Worm (Caenorhabditis elegans) whole organism, L3 larva: ENCODE measurements around the gene nhr-268.
A peak's percentile ranks its signal among the peaks of the same experiment; 100 is the strongest.

ENCODE experiments used
- R02D3.7 ChIP-seq: fragments of 150-350 bp; optimal IDR thresholded peaks from 2 replicates; lab custom pipeline; 2014; ENCODE audit warnings: missing biosample characterization, missing genetic modification characterization
- ZK546.5 ChIP-seq: sonication (generic microtip); optimal IDR thresholded peaks from 2 replicates; lab custom pipeline; 2017; ENCODE audit warnings: missing biosample characterization, missing genetic modification characterization
- ama-1 ChIP-seq: fragments of 150-350 bp; optimal IDR thresholded peaks from 2 replicates; lab custom pipeline; 2018
- ceh-16 ChIP-seq: sonication (generic microtip); optimal IDR thresholded peaks from 2 replicates; lab custom pipeline; 2017; ENCODE audit warnings: missing biosample characterization, missing genetic modification characterization
- ceh-9 ChIP-seq: sonication (generic microtip); optimal IDR thresholded peaks from 2 replicates; lab custom pipeline; 2018; ENCODE audit warnings: missing biosample characterization, missing genetic modification characterization
- egl-27 ChIP-seq: sonication (generic microtip); optimal IDR thresholded peaks from 4 replicates; lab custom pipeline; 2017; ENCODE audit warnings: missing biosample characterization, missing genetic modification reagents, missing genetic modification characterization
- egl-5 ChIP-seq: fragments of 150-350 bp; optimal IDR thresholded peaks from 2 replicates; lab custom pipeline; 2017; ENCODE audit warnings: missing biosample characterization, missing genetic modification reagents, missing genetic modification characterization, inconsistent platforms
- elt-1 ChIP-seq: fragments of 150-350 bp; optimal IDR thresholded peaks from 2 replicates; lab custom pipeline; 2014; ENCODE audit warnings: missing biosample characterization, missing genetic modification characterization
- elt-2 ChIP-seq: sonication (generic microtip); optimal IDR thresholded peaks from 2 replicates; lab custom pipeline; 2016; ENCODE audit warnings: missing genetic modification reagents, mild to moderate bottlenecking, missing genetic modification characterization, missing compliant biosample characterization
- elt-3 ChIP-seq, 3 experiments: fragments of 150-350 bp in 1 of 3; sonication (generic microtip) in 2 of 3; optimal IDR thresholded peaks; 2 replicates in 2 of 3; 4 replicates in 1 of 3; lab custom pipeline; 2014 to 2017; ENCODE audit warnings: missing biosample characterization in 3 of 3, missing genetic modification characterization in 3 of 3
- eor-1 ChIP-seq, 2 experiments: fragments of 150-350 bp; optimal IDR thresholded peaks; 2 replicates each; lab custom pipeline; 2014 to 2018; ENCODE audit warnings: missing biosample characterization in 2 of 2, missing genetic modification characterization in 2 of 2
- fkh-10 ChIP-seq: sonication (generic microtip); optimal IDR thresholded peaks from 2 replicates; lab custom pipeline; 2017; ENCODE audit warnings: missing biosample characterization, missing genetic modification reagents, missing genetic modification characterization
- fkh-2 ChIP-seq: fragments of 150-350 bp; optimal IDR thresholded peaks from 2 replicates; lab custom pipeline; 2014; ENCODE audit warnings: missing biosample characterization, missing genetic modification reagents, missing genetic modification characterization
- fos-1 ChIP-seq: fragments of 150-350 bp; optimal IDR thresholded peaks from 2 replicates; lab custom pipeline; 2014; ENCODE audit warnings: missing biosample characterization, missing genetic modification characterization
- hmg-11 ChIP-seq: sonication (generic microtip); optimal IDR thresholded peaks from 2 replicates; lab custom pipeline; 2016; ENCODE audit warnings: missing genetic modification characterization, missing compliant biosample characterization
- jun-1 ChIP-seq: fragments of 150-350 bp; optimal IDR thresholded peaks from 2 replicates; lab custom pipeline; 2014; ENCODE audit warnings: missing biosample characterization, missing genetic modification reagents, missing genetic modification characterization
- lin-15B ChIP-seq: fragments of 150-350 bp; optimal IDR thresholded peaks from 2 replicates; lab custom pipeline; 2014; ENCODE audit warnings: missing biosample characterization, missing genetic modification characterization
- lin-39 ChIP-seq: fragments of 150-350 bp; optimal IDR thresholded peaks from 2 replicates; lab custom pipeline; 2018; ENCODE audit warnings: missing biosample characterization, missing genetic modification reagents, missing genetic modification characterization
- lsy-12 ChIP-seq: sonication (generic microtip); optimal IDR thresholded peaks from 2 replicates; lab custom pipeline; 2016; ENCODE audit warnings: mild to moderate bottlenecking, missing genetic modification characterization, missing compliant biosample characterization
- mdl-1 ChIP-seq: fragments of 150-350 bp; optimal IDR thresholded peaks from 2 replicates; lab custom pipeline; 2014; ENCODE audit warnings: missing biosample characterization, missing genetic modification characterization
- mml-1 ChIP-seq: fragments of 150-350 bp; sonication (generic microtip); optimal IDR thresholded peaks from 3 replicates; lab custom pipeline; 2014; ENCODE audit warnings: missing biosample characterization, missing genetic modification characterization
- nfya-1 ChIP-seq: sonication (generic microtip); optimal IDR thresholded peaks from 2 replicates; lab custom pipeline; 2017; ENCODE audit warnings: missing genetic modification characterization, mild to moderate bottlenecking, missing compliant biosample characterization, antibody characterized with exemption, moderate library complexity; ENCODE audit not compliant: insufficient read depth
- nhr-11 ChIP-seq: fragments of 150-350 bp; optimal IDR thresholded peaks from 2 replicates; lab custom pipeline; 2014; ENCODE audit warnings: missing biosample characterization, missing genetic modification characterization
- nhr-12 ChIP-seq: fragments of 150-350 bp; optimal IDR thresholded peaks from 2 replicates; lab custom pipeline; 2014; ENCODE audit warnings: missing biosample characterization, missing genetic modification characterization
- nhr-23 ChIP-seq: fragments of 150-350 bp; optimal IDR thresholded peaks from 2 replicates; lab custom pipeline; 2014; ENCODE audit warnings: missing biosample characterization, missing genetic modification reagents, missing genetic modification characterization
- nhr-237 ChIP-seq: fragments of 150-350 bp; optimal IDR thresholded peaks from 2 replicates; lab custom pipeline; 2014; ENCODE audit warnings: missing biosample characterization, missing genetic modification characterization
- nhr-28 ChIP-seq: fragments of 150-350 bp; optimal IDR thresholded peaks from 2 replicates; lab custom pipeline; 2014; ENCODE audit warnings: missing biosample characterization, missing genetic modification characterization
- nhr-77 ChIP-seq: fragments of 150-350 bp; optimal IDR thresholded peaks from 2 replicates; lab custom pipeline; 2014; ENCODE audit warnings: missing biosample characterization, missing genetic modification characterization
- pha-4 ChIP-seq: fragments of 150-350 bp; optimal IDR thresholded peaks from 2 replicates; lab custom pipeline; 2014; ENCODE audit warnings: missing biosample characterization, missing genetic modification reagents, missing genetic modification characterization
- pqm-1 ChIP-seq: fragments of 150-350 bp; optimal IDR thresholded peaks from 2 replicates; lab custom pipeline; 2017; ENCODE audit warnings: missing biosample characterization, missing genetic modification characterization, inconsistent platforms
- sea-2 ChIP-seq: fragments of 150-350 bp; sonication (generic microtip); optimal IDR thresholded peaks from 4 replicates; lab custom pipeline; 2014; ENCODE audit warnings: missing biosample characterization, missing genetic modification reagents, missing genetic modification characterization
- skn-1 ChIP-seq: fragments of 150-350 bp; optimal IDR thresholded peaks from 2 replicates; lab custom pipeline; 2014; ENCODE audit warnings: missing biosample characterization, missing genetic modification characterization
- snpc-4 ChIP-seq: fragments of 150-350 bp; optimal IDR thresholded peaks from 2 replicates; lab custom pipeline; 2014; ENCODE audit warnings: missing biosample characterization, missing genetic modification characterization
- unc-62 ChIP-seq: fragments of 150-350 bp; sonication (generic microtip); optimal IDR thresholded peaks from 4 replicates; lab custom pipeline; 2014; ENCODE audit warnings: missing biosample characterization, missing genetic modification reagents, missing genetic modification characterization
- ztf-11 ChIP-seq: fragments of 150-350 bp; optimal IDR thresholded peaks from 2 replicates; lab custom pipeline; 2014; ENCODE audit warnings: missing biosample characterization, missing genetic modification characterization
- ztf-4 ChIP-seq: fragments of 150-350 bp; optimal IDR thresholded peaks from 2 replicates; lab custom pipeline; 2014; ENCODE audit warnings: missing biosample characterization, missing genetic modification characterization

Gene nhr-268

DNA sequence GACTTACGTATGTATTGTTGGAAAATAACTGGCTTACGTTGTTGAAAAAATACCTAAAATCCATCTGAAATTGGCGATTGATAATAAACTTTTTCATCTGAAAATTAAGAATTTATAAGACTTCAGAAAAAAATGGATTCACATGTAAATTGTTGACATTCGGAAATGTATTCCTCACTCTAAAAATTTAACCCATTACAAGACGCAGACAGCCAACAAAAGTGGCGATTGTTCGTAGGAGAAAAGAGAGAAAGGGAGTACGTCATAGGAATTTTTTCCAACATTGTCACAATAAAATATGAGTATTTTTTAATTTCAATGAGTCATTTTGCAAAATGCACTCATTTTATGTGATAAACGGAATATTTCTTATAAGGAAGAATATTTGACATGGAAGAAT is 28.5 kb downstream of the nhr-268 start, which contains the start of gene Y6E2A.5:
TSS of gene Y6E2A.5 (minus strand) at position 101 of the 400 bp plus-strand sequence.
- no peak for TF ChIP-seq lin-39
- peak; percentile 1 for TF ChIP-seq pqm-1 (tag; lab: Kevin White, UChicago)

DNA sequence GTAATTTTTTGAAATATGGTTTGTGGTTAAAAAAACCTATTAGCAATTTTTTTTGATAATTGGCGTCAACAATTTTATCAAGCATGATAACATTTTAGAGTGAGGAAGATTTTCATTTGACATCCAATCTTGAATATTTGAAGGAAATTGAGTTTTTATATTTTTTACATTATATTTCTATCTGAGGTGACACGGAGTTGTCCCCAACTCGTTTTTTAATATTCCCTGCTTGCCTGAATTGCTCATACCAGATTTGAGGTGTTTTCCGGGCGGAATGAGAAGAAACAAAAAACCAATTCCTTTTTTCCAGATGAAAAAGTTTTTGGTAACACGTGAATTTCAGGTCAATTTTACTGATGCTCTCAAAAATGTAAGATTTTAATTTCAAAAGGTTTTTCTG is 29.5 kb downstream of the nhr-268 start, which contains the start of gene Y6E2A.7:
TSS of gene Y6E2A.7 (plus strand) at position 301 of the 400 bp plus-strand sequence.
- TF ChIP-seq elt-3 (tag; optimal IDR thresholded peaks at IDR 0.05; lab: Kevin White, UChicago), result no peak
- no peak for TF ChIP-seq eor-1 (tag; optimal IDR thresholded peaks at IDR 0.05; lab: Kevin White, UChicago)
- TF ChIP-seq fos-1 (tag; lab: Kevin White, UChicago), result no peak
- TF ChIP-seq, all 47 proteins: peak for 0

DNA sequence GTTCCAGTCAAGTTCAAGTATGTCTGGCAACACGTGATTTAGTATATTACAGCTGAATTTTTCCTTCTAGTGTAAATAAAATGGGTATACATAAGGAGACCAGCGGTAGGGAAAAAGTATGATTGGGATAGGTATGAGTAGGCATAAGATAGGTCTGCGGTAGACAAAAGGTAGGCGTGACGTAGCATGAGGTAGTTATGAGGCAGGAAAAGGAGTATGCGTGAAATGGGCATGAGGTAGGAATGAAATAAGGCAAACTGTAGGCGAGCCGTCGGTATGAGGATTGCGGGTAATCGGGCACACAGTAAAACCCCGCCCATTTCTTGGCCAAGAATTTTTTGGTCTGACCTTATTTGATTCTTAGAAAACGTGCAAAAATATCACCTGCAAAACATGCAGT is 31.4 kb downstream of the nhr-268 start:
- TF ChIP-seq skn-1 (tag; lab: Kevin White, UChicago) (no peak), unc-62 (GFP tag; lab: Kevin White, UChicago) (no peak), egl-27 (no peak), jun-1 (tag; lab: Kevin White, UChicago) (no peak), lin-39 (no peak), elt-2 (tag; lab: Kevin White, UChicago) (no peak), mdl-1 (tag; lab: Kevin White, UChicago) (no peak), nhr-237 (tag; lab: Kevin White, UChicago) (no peak), egl-5 (tag; lab: Kevin White, UChicago) (no peak)

DNA sequence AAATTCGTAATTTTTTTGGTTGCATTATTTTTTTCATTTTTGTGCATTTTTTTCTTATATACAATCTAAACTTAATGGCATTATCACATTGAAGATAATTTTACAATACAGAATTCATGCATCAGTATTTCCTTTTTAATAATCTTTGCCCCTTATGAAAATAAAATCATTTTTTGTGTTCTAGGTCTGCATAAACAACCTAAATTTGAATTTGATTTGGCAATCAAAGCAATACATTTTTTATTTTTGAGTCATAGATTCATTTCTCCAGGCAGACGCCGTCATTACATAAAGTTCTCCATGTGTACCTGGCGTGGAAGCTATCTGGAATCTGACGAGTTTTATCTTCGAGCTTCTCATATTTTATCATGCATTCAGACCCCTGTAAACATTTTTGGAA is 31.8 kb downstream of the nhr-268 start, which contains the start of gene srh-140:
TSS of gene srh-140 (plus strand) at position 301 of the 400 bp plus-strand sequence.
- no peak for TF ChIP-seq nhr-28
- no peak for TF ChIP-seq ceh-9 (tag; lab: Kevin White, UChicago)
- TF ChIP-seq ztf-11 (tag; lab: Kevin White, UChicago), result no peak

DNA sequence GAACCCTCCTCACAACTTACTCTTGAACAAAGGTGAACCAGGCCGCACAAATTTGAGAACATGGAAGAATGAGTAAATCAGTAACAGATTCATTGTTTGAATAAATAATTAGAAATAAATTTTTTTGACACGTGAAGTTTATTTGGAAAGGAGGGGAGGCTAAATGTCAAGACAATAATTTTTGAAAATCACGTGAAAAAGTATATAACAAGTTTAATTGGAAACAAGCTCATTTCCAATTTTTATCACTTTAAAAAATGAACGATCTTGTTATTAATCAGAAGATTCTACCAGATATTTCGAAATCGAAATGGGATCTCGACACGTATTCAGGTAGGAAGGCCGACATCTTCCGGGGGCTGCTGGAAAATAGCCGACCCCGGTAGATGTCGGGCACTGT is 36.6 kb downstream of the nhr-268 start, which contains the start of the genes irld-57 and sfxn-1.3:
TSS of gene irld-57 (minus strand) at position 101 of the 400 bp plus-strand sequence.
TSS of gene sfxn-1.3 (plus strand) at position 232 of the 400 bp plus-strand sequence.
- no peak for TF ChIP-seq sea-2 (GFP tag; lab: Kevin White, UChicago)
- TF ChIP-seq ZK546.5 (tag; lab: Kevin White, UChicago), result no peak
- no peak for TF ChIP-seq hmg-11 (tag; lab: Kevin White, UChicago)
- no peak for TF ChIP-seq elt-3 (tag; optimal IDR thresholded peaks at IDR 0.05; lab: Kevin White, UChicago)
- no peak for TF ChIP-seq lin-15B

DNA sequence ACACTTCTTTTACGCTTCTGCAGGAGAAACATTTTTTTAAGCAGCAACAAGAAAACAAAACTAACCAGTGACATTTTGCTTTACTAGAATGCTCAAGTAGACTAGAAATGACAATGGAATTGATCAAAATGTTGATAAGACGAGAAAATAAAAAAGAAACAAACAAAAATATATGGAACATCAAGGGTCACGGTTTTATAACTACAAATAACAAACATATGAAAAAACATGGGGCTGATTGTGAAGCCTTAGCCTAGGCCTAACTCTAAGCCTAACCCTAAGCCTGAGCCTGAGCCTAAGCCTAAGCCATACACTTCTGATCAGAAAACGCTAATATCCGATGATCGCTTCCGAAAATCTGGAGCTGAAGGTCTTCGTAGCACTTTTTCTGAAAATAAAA is 40.4 kb downstream of the nhr-268 start, which contains the start of gene Y6E2A.10:
TSS of gene Y6E2A.10 (minus strand) at position 101 of the 400 bp plus-strand sequence.
- no peak for TF ChIP-seq lsy-12 (tag; lab: Kevin White, UChicago)
- TF ChIP-seq elt-2 (tag; lab: Kevin White, UChicago), result no peak
- TF ChIP-seq nhr-77 (tag; lab: Kevin White, UChicago), result no peak
- TF ChIP-seq nhr-12 (tag; lab: Kevin White, UChicago), result no peak
- no peak for TF ChIP-seq fkh-10
- TF ChIP-seq egl-27, result no peak
- no peak for TF ChIP-seq ztf-11 (tag; lab: Kevin White, UChicago)
- no peak for TF ChIP-seq ZK546.5 (tag; lab: Kevin White, UChicago)
- no peak for TF ChIP-seq fos-1 (tag; lab: Kevin White, UChicago)
- TF ChIP-seq R02D3.7, result no peak

DNA sequence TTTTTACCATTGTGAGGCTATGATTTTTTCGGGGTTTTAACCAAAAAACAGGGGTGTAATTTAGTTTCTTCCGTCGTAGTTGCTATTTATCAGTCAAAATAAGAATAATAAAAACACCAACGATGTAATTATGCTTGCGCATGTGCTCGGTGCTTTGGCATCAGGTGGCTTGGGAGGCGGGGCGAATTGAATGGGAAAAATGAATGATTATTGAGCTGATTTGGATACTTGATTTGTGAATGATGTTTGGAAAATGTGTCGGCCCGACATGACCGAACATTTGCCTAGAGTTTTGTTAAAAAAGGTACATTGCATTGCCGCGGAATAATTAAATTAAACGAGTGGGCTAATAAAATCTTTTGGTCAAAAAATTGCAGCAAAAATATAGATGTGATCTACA is 42.2 kb downstream of the nhr-268 start, which contains the start of gene str-38:
TSS of gene str-38 (minus strand) at position 101 of the 400 bp plus-strand sequence.
- TF ChIP-seq ztf-4 (tag; lab: Kevin White, UChicago) (no peak), jun-1 (tag; lab: Kevin White, UChicago) (no peak), sea-2 (GFP tag; lab: Kevin White, UChicago) (no peak), lin-39 (no peak), elt-1 (tag; lab: Kevin White, UChicago) (no peak)

DNA sequence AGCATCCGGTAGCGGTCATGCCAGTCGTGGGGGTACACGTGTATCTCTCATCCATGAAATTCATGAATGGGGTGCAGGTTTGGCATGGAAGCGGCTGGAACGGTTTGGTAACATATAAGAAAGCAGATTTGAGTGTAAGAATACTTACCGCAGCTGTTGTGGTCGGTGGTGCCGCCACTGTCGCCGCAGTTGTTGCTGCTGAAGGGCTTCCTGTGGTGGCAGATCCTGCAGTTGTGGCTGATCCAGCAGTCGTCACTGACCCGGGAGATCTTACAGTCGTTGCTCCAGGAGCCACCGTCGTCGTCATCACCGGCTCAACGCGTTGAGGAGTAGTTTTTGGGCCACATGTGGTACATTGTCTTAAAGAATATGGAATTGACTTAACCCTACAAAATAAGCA is 43.0 kb downstream of the nhr-268 start:
- TF ChIP-seq egl-27 (no peak), fos-1 (tag; lab: Kevin White, UChicago) (no peak), ZK546.5 (tag; lab: Kevin White, UChicago) (no peak), nhr-11 (tag; lab: Kevin White, UChicago) (no peak), skn-1 (tag; lab: Kevin White, UChicago) (no peak), lin-15B (no peak), nfya-1 (tag; lab: Kevin White, UChicago) (no peak), snpc-4 (tag; lab: Kevin White, UChicago) (no peak), egl-5 (tag; lab: Kevin White, UChicago) (no peak), ama-1 (lab: Kevin White, UChicago) (no peak), elt-1 (tag; lab: Kevin White, UChicago) (no peak), fkh-2 (tag; lab: Kevin White, UChicago) (no peak), mml-1 (tag; lab: Kevin White, UChicago) (no peak), nhr-23 (tag; lab: Kevin White, UChicago) (no peak), lsy-12 (tag; lab: Kevin White, UChicago) (no peak), ceh-16 (tag; lab: Kevin White, UChicago) (no peak), fkh-10 (no peak), pha-4 (tag; lab: Kevin White, UChicago) (no peak), pqm-1 (tag; lab: Kevin White, UChicago) (no peak), eor-1 (tag; optimal IDR thresholded peaks at IDR 0.05; lab: Kevin White, UChicago) (no peak)
